Worm (Caenorhabditis elegans) whole organism, L4 larva: ENCODE data around the gene F01D5.1.

Experiments
- D1046.2 ChIP-seq: fragments of 200-800 bp; sonication (Bioruptor generic); IDR thresholded peaks from 2 replicates; pipeline ENCODE4 v1.3.6; 2022; ENCODE audit warnings: missing genetic modification characterization, missing compliant biosample characterization
- F44E2.7 ChIP-seq: fragments of 200-800 bp; sonication (Bioruptor generic); IDR thresholded peaks from 2 replicates; pipeline ENCODE4 v2.1.2; 2022; ENCODE audit warnings: missing genetic modification characterization, missing compliant biosample characterization
- R02D3.7 ChIP-seq: fragments of 150-350 bp; sonication (generic microtip); optimal IDR thresholded peaks from 3 replicates; lab custom pipeline; 2014; ENCODE audit warnings: missing biosample characterization, missing genetic modification characterization
- T26A8.4 ChIP-seq: fragments of 200-800 bp; sonication (Bioruptor generic); IDR thresholded peaks from 2 replicates; pipeline ENCODE4 v1.3.6; 2022; ENCODE audit warnings: missing genetic modification characterization, missing compliant biosample characterization
- Y105C5A.15 ChIP-seq: fragments of 200-800 bp; sonication (Bioruptor generic); IDR thresholded peaks from 2 replicates; pipeline ENCODE4 v1.3.6; 2022; ENCODE audit warnings: missing genetic modification characterization, missing compliant biosample characterization
- ZK546.5 ChIP-seq, 2 experiments: sonication (generic microtip); optimal IDR thresholded peaks; 2 replicates each; lab custom pipeline; 2017; ENCODE audit warnings: missing biosample characterization in 2 of 2, missing genetic modification characterization in 2 of 2
- aha-1 ChIP-seq: fragments of 150-350 bp; peaks from one replicate; lab custom pipeline; 2014; ENCODE audit warnings: missing biosample characterization, missing genetic modification characterization
- ama-1 ChIP-seq: fragments of 150-350 bp; optimal IDR thresholded peaks from 2 replicates; lab custom pipeline; 2014; ENCODE audit warnings: inconsistent platforms, mixed read lengths
- arid-1 ChIP-seq: fragments of 200-800 bp; sonication (Bioruptor generic); conservative IDR thresholded peaks from 2 replicates; pipeline ENCODE4 v1.3.6; 2022; ENCODE audit warnings: missing genetic modification reagents, missing genetic modification characterization, missing compliant biosample characterization
- ceh-32 ChIP-seq: sonication (generic microtip); optimal IDR thresholded peaks from 2 replicates; lab custom pipeline; 2016; ENCODE audit warnings: mild to moderate bottlenecking, missing genetic modification characterization, missing compliant biosample characterization; ENCODE audit not compliant: poor library complexity
- ceh-62 ChIP-seq: sonication (generic microtip); optimal IDR thresholded peaks from 2 replicates; lab custom pipeline; 2017; ENCODE audit warnings: missing biosample characterization, missing genetic modification characterization
- ceh-82 ChIP-seq: sonication (generic microtip); optimal IDR thresholded peaks from 2 replicates; lab custom pipeline; 2017; ENCODE audit warnings: missing biosample characterization, missing genetic modification characterization
- ctbp-1 ChIP-seq: fragments of 200-800 bp; sonication (Bioruptor generic); IDR thresholded peaks from 2 replicates; pipeline ENCODE4 v1.3.6; 2022; ENCODE audit warnings: missing genetic modification reagents, missing genetic modification characterization, missing compliant biosample characterization
- daf-12 ChIP-seq: fragments of 150-350 bp; optimal IDR thresholded peaks from 2 replicates; lab custom pipeline; 2014; ENCODE audit warnings: missing biosample characterization, missing genetic modification reagents, missing genetic modification characterization
- daf-16 ChIP-seq, 3 experiments: sonication (generic microtip); optimal IDR thresholded peaks; 2 replicates each; lab custom pipeline; 2016 to 2017; ENCODE audit warnings: missing genetic modification characterization in 3 of 3, missing genetic modification reagents in 3 of 3, mild to moderate bottlenecking in 2 of 3, missing compliant biosample characterization in 2 of 3, missing biosample characterization in 1 of 3, moderate library complexity in 1 of 3
- daf-8 ChIP-seq: fragments of 200-800 bp; sonication (Bioruptor generic); IDR thresholded peaks from 2 replicates; pipeline ENCODE4 v1.3.6; 2022; ENCODE audit warnings: missing genetic modification characterization, missing compliant biosample characterization
- dmd-6 ChIP-seq: fragments of 200-800 bp; sonication (Bioruptor generic); IDR thresholded peaks from 2 replicates; pipeline ENCODE4 v1.3.6; 2022; ENCODE audit warnings: missing genetic modification reagents, missing genetic modification characterization, missing compliant biosample characterization
- dmd-8 ChIP-seq: fragments of 200-800 bp; sonication (Bioruptor generic); IDR thresholded peaks from 2 replicates; pipeline ENCODE4 v1.3.6; 2022; ENCODE audit warnings: missing genetic modification characterization, missing compliant biosample characterization
- egl-43 ChIP-seq: fragments of 200-800 bp; sonication (Bioruptor generic); IDR thresholded peaks from 2 replicates; pipeline ENCODE4 v1.3.6; 2022; ENCODE audit warnings: missing genetic modification reagents, missing genetic modification characterization, missing compliant biosample characterization
- fos-1 ChIP-seq: fragments of 150-350 bp; optimal IDR thresholded peaks from 2 replicates; lab custom pipeline; 2014; ENCODE audit warnings: missing biosample characterization, missing genetic modification characterization
- hif-1 ChIP-seq, 2 experiments: sonication (generic microtip); optimal IDR thresholded peaks; 2 replicates each; lab custom pipeline; 2016 to 2017; ENCODE audit warnings: missing compliant biosample characterization in 2 of 2, missing genetic modification characterization in 2 of 2, missing genetic modification reagents in 2 of 2, missing genotype in 2 of 2, mild to moderate bottlenecking in 1 of 2
- hlh-30 ChIP-seq: sonication (generic microtip); optimal IDR thresholded peaks from 2 replicates; lab custom pipeline; 2017; ENCODE audit warnings: antibody characterized with exemption, mild to moderate bottlenecking, missing genetic modification characterization, missing compliant biosample characterization; ENCODE audit not compliant: insufficient read depth
- hmg-1.1 ChIP-seq: fragments of 200-800 bp; sonication (Bioruptor generic); IDR thresholded peaks from 2 replicates; pipeline ENCODE4 v1.3.6; 2022; ENCODE audit warnings: missing genetic modification reagents, missing genetic modification characterization, missing compliant biosample characterization
- lin-1 ChIP-seq: fragments of 200-800 bp; sonication (Bioruptor generic); IDR thresholded peaks from 2 replicates; pipeline ENCODE4 v1.3.6; 2022; ENCODE audit warnings: missing genetic modification reagents, missing genetic modification characterization, missing compliant biosample characterization
- lin-29 ChIP-seq: fragments of 200-800 bp; sonication (Bioruptor generic); IDR thresholded peaks from 2 replicates; pipeline ENCODE4 v1.3.6; 2022; ENCODE audit warnings: missing genetic modification reagents, missing genetic modification characterization, missing compliant biosample characterization
- lin-39 ChIP-seq: fragments of 150-350 bp; optimal IDR thresholded peaks from 2 replicates; lab custom pipeline; 2014; ENCODE audit warnings: missing biosample characterization, missing genetic modification reagents, missing genetic modification characterization
- lir-3 ChIP-seq: sonication (generic microtip); optimal IDR thresholded peaks from 2 replicates; lab custom pipeline; 2016; ENCODE audit warnings: mild to moderate bottlenecking, missing genetic modification characterization, missing compliant biosample characterization
- lsy-2 ChIP-seq, 2 experiments: fragments of 150-350 bp in 1 of 2; sonication (generic microtip) in 1 of 2; optimal IDR thresholded peaks; 2 replicates each; lab custom pipeline; 2014 to 2017; ENCODE audit warnings: missing biosample characterization in 2 of 2, missing genetic modification characterization in 2 of 2
- madf-9 ChIP-seq: fragments of 200-800 bp; sonication (Bioruptor generic); conservative IDR thresholded peaks from 2 replicates; pipeline ENCODE4 v1.3.6; 2022; ENCODE audit warnings: missing genetic modification reagents, missing genetic modification characterization, missing compliant biosample characterization
- mdt-29 ChIP-seq: fragments of 200-800 bp; sonication (Bioruptor generic); IDR thresholded peaks from 2 replicates; pipeline ENCODE4 v1.3.6; 2022; ENCODE audit warnings: missing genetic modification reagents, missing genetic modification characterization, missing compliant biosample characterization
- mxl-3 ChIP-seq: fragments of 200-800 bp; sonication (Bioruptor generic); optimal IDR thresholded peaks from 2 replicates; lab custom pipeline; 2018; ENCODE audit warnings: mild to moderate bottlenecking, missing genetic modification characterization, missing compliant biosample characterization
- nhr-10 ChIP-seq: fragments of 150-350 bp; optimal IDR thresholded peaks from 2 replicates; lab custom pipeline; 2014; ENCODE audit warnings: missing biosample characterization, missing genetic modification characterization
- nhr-11 ChIP-seq: fragments of 150-350 bp; optimal IDR thresholded peaks from 2 replicates; lab custom pipeline; 2014; ENCODE audit warnings: missing biosample characterization, missing genetic modification characterization
- nhr-111 ChIP-seq: fragments of 200-800 bp; sonication (Bioruptor generic); optimal IDR thresholded peaks from 2 replicates; lab custom pipeline; 2018; ENCODE audit warnings: mild to moderate bottlenecking, missing genetic modification characterization, missing compliant biosample characterization
- nhr-28 ChIP-seq: fragments of 150-350 bp; optimal IDR thresholded peaks from 2 replicates; lab custom pipeline; 2014; ENCODE audit warnings: missing biosample characterization, missing genetic modification characterization
- nhr-42 ChIP-seq: fragments of 200-800 bp; sonication (Bioruptor generic); IDR thresholded peaks from 2 replicates; pipeline ENCODE4 v1.3.6; 2022; ENCODE audit warnings: missing genetic modification characterization, missing compliant biosample characterization
- nhr-76 ChIP-seq: fragments of 150-350 bp; optimal IDR thresholded peaks from 2 replicates; lab custom pipeline; 2014; ENCODE audit warnings: missing biosample characterization, missing genetic modification characterization
- pqm-1 ChIP-seq: sonication (generic microtip); optimal IDR thresholded peaks from 2 replicates; lab custom pipeline; 2017; ENCODE audit warnings: missing biosample characterization, missing genetic modification characterization
- saeg-2 ChIP-seq: fragments of 200-800 bp; sonication (Bioruptor generic); IDR thresholded peaks from 2 replicates; pipeline ENCODE4 v1.3.6; 2022; ENCODE audit warnings: missing genetic modification reagents, missing genetic modification characterization, missing compliant biosample characterization
- set-16 ChIP-seq: fragments of 200-800 bp; sonication (Bioruptor generic); IDR thresholded peaks from 2 replicates; pipeline ENCODE4 v1.3.6; 2022; ENCODE audit warnings: missing genetic modification reagents, missing genetic modification characterization, missing compliant biosample characterization
- snpc-4 ChIP-seq: fragments of 150-350 bp; optimal IDR thresholded peaks from 2 replicates; lab custom pipeline; 2014; ENCODE audit warnings: missing biosample characterization, missing genetic modification characterization
- spr-1 ChIP-seq: sonication (generic microtip); optimal IDR thresholded peaks from 2 replicates; lab custom pipeline; 2016; ENCODE audit warnings: mild to moderate bottlenecking, missing genetic modification characterization, missing compliant biosample characterization
- spr-3 ChIP-seq: fragments of 200-800 bp; sonication (Bioruptor generic); optimal IDR thresholded peaks from 2 replicates; lab custom pipeline; 2018; ENCODE audit warnings: mild to moderate bottlenecking, missing genetic modification characterization, missing compliant biosample characterization
- zag-1 ChIP-seq: fragments of 150-350 bp; optimal IDR thresholded peaks from 2 replicates; lab custom pipeline; 2014; ENCODE audit warnings: missing biosample characterization, missing genetic modification characterization
- zfp-2 ChIP-seq: sonication (generic microtip); optimal IDR thresholded peaks from 2 replicates; lab custom pipeline; 2016; ENCODE audit warnings: mild to moderate bottlenecking, missing genetic modification characterization, missing compliant biosample characterization
- zip-11 ChIP-seq: fragments of 200-800 bp; sonication (Bioruptor generic); IDR thresholded peaks from 2 replicates; pipeline ENCODE4 v1.3.6; 2022; ENCODE audit warnings: missing genetic modification characterization, missing compliant biosample characterization
- ztf-7 ChIP-seq: fragments of 150-350 bp; optimal IDR thresholded peaks from 2 replicates; lab custom pipeline; 2014; ENCODE audit warnings: missing biosample characterization, missing genetic modification characterization

Gene F01D5.1

ce11 chrII:13997477-13997876, at the start of gene F01D5.1:
F01D5.1 (minus strand) TSS chrII:13997581.
- TF ChIP-seq Y105C5A.15 (GFP tag; lab: Robert Waterston, UW) (no peak), zfp-2 (no peak), lin-1 (GFP tag; lab: Robert Waterston, UW) (0 out of 2 replicates have a peak, but pooled peaks have one; percentile 32), mdt-29 (GFP tag; lab: Robert Waterston, UW) (no peak), pqm-1 (tag; lab: Kevin White, UChicago) (peak; percentile 33), nhr-111 (GFP tag; lab: Kevin White, UChicago) (no peak), daf-12 (tag; lab: Kevin White, UChicago) (no peak), daf-8 (no peak), lir-3 (tag; lab: Kevin White, UChicago) (no peak), spr-3 (GFP tag; lab: Kevin White, UChicago) (no peak), nhr-11 (tag; lab: Kevin White, UChicago) (no peak), ceh-82 (tag; lab: Kevin White, UChicago) (no peak), aha-1 (tag; lab: Kevin White, UChicago) (no peak), ama-1 (lab: Kevin White, UChicago) (no peak), ceh-62 (no peak), hlh-30 (tag; lab: Kevin White, UChicago) (no peak), dmd-6 (GFP tag; lab: Robert Waterston, UW) (peak; percentile 49; the same call in 1 of the 2 replicates), lin-39 (no peak), ztf-7 (tag; lab: Kevin White, UChicago) (no peak), lsy-2 (tag; optimal IDR thresholded peaks at IDR 0.05; lab: Kevin White, UChicago) (no peak)

DNA sequence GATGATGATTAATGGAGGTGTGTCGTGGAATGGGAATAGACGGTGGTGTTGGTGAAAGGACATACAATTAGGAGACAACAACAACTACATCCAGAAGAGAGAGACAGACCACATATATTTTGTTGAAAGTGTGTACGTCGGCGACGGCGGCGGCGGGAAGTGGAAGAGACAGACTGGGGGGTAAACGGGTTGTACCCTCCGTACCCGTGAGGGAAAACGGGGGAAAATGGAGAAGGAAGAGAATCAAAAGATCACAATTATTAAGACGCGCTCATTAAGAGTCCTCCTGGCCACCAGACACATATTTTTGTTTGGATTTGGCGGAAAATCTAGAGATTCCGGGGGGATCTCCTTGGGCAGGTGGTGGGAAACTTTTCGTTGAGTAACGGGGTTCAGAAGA, 49.1 kb upstream of the F01D5.1 start:
- TF ChIP-seq R02D3.7 (tag; lab: Kevin White, UChicago) (no peak), nhr-42 (GFP tag; lab: Robert Waterston, UW) (0 out of 2 replicates have a peak, but pooled peaks have one; percentile 21), set-16 (GFP tag; lab: Robert Waterston, UW) (no peak), fos-1 (no peak), ceh-32 (tag; lab: Kevin White, UChicago) (no peak), ctbp-1 (GFP tag; lab: Robert Waterston, UW) (no peak), nhr-28 (tag; lab: Kevin White, UChicago) (peak; percentile 22), D1046.2 (GFP tag; lab: Robert Waterston, UW) (peak; percentile 63; the same call in 1 of the 2 replicates), spr-1 (tag; lab: Kevin White, UChicago) (no peak), mxl-3 (GFP tag; lab: Kevin White, UChicago) (no peak), daf-16 (GFP tag; optimal IDR thresholded peaks at IDR 0.05; lab: Kevin White, UChicago) (peak in 1 of 2 experiments; percentile 28), daf-16 (tag; optimal IDR thresholded peaks at IDR 0.05; lab: Kevin White, UChicago) (no peak), snpc-4 (tag; lab: Kevin White, UChicago) (no peak), lin-29 (GFP tag; lab: Robert Waterston, UW) (no peak)

DNA sequence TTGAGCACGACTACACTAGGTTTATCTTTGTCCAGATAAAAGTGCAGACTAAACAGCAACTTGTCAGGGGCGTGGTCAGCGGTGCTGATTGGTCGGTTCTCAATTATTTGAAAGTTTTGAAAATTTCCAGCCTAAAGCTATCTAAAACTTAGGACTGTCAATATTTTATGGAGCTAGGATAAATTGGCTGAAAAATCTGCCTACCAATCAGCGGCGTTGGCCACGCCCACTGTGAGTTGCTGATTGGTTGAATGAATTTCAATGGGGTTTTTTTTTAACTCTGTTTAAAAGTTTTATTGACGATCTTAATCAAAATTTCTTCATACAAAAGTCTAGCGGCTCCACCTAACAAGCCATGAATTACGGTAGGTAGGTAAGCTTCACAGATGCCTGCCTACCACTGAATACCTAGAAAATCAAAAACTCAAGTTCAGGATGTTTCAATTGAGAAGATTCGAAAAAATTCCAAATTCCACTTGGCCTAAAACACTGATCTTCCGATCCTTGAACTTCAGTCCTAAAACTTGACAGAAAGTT, 48.6 kb upstream of the F01D5.1 start:
- TF ChIP-seq aha-1 (tag; lab: Kevin White, UChicago) (peak; percentile 50), egl-43 (GFP tag; lab: Robert Waterston, UW) (no peak)
- TF ChIP-seq, all 104 proteins: peak for 1

ce11 chrII:14045235-14045634, 47.9 kb upstream of the F01D5.1 start:
- no peak for TF ChIP-seq zag-1
- no peak for TF ChIP-seq T26A8.4
- no peak for TF ChIP-seq nhr-10 (tag; lab: Kevin White, UChicago)
- no peak for TF ChIP-seq F44E2.7
- no peak for TF ChIP-seq egl-43 (GFP tag; lab: Robert Waterston, UW)
- no peak for TF ChIP-seq hif-1 (tag; optimal IDR thresholded peaks at IDR 0.05; lab: Kevin White, UChicago)
- TF ChIP-seq zip-11 (GFP tag; lab: Robert Waterston, UW), result no peak
- TF ChIP-seq madf-9, result no peak
- TF ChIP-seq nhr-42 (GFP tag; lab: Robert Waterston, UW), result 0 out of 2 replicates have a peak, but pooled peaks have one; percentile 14
- TF ChIP-seq saeg-2 (GFP tag; lab: Robert Waterston, UW), result no peak
- no peak for TF ChIP-seq dmd-8 (GFP tag; lab: Robert Waterston, UW)
- no peak for TF ChIP-seq arid-1 (GFP tag; lab: Robert Waterston, UW)
- no peak for TF ChIP-seq aha-1 (tag; lab: Kevin White, UChicago)
- no peak for TF ChIP-seq hmg-1.1 (GFP tag; lab: Robert Waterston, UW)
- TF ChIP-seq ceh-82 (tag; lab: Kevin White, UChicago), result no peak
- TF ChIP-seq nhr-76 (tag; lab: Kevin White, UChicago), result no peak
- no peak for TF ChIP-seq lin-1 (GFP tag; lab: Robert Waterston, UW)
- no peak for TF ChIP-seq ZK546.5 (tag; optimal IDR thresholded peaks at IDR 0.05; lab: Kevin White, UChicago)
